Worm (Caenorhabditis elegans): Measurements from ENCODE around the gene egl-6.

Gene egl-6

ce11 chrX:5905764-5906163, 25.2 kb upstream of the egl-6 start:
- TF ChIP-seq R02D3.7 (tag; optimal IDR thresholded peaks at IDR 0.05) (no peak), mab-5 (tag; optimal IDR thresholded peaks at IDR 0.05) (no peak), sem-4 (tag; optimal IDR thresholded peaks at IDR 0.05) (no peak), ztf-1 (GFP tag; conservative IDR thresholded peaks at IDR 0.05) (no peak), nhr-12 (tag; optimal IDR thresholded peaks at IDR 0.05) (no peak), Y55F3AM.14 (GFP tag; optimal IDR thresholded peaks at IDR 0.05) (no peak), aly-2 (tag; optimal IDR thresholded peaks at IDR 0.05) (no peak), elt-3 (tag; optimal IDR thresholded peaks at IDR 0.05) (no peak), peb-1 (tag; optimal IDR thresholded peaks at IDR 0.05) (no peak), nhr-6 (tag; optimal IDR thresholded peaks at IDR 0.05) (no peak), lin-39 (tag; optimal IDR thresholded peaks at IDR 0.05) (no peak), ama-1 (optimal IDR thresholded peaks at IDR 0.05) (no peak), zag-1 (tag; optimal IDR thresholded peaks at IDR 0.05) (no peak), gmeb-1 (tag; optimal IDR thresholded peaks at IDR 0.05) (no peak), nhr-10 (tag; optimal IDR thresholded peaks at IDR 0.05) (no peak), lsy-2 (tag; optimal IDR thresholded peaks at IDR 0.05) (no peak), mbf-1 (tag; optimal IDR thresholded peaks at IDR 0.05) (no peak)

- TF ChIP-seq nhr-23 (tag; optimal IDR thresholded peaks at IDR 0.05), result no peak
- no peak for TF ChIP-seq ceh-82 (tag; optimal IDR thresholded peaks at IDR 0.05)
- no peak for TF ChIP-seq nhr-10 (tag; optimal IDR thresholded peaks at IDR 0.05)
- no peak for TF ChIP-seq nhr-12 (tag; optimal IDR thresholded peaks at IDR 0.05)
- no peak for TF ChIP-seq ztf-11 (tag; optimal IDR thresholded peaks at IDR 0.05)
- TF ChIP-seq gmeb-1 (tag; optimal IDR thresholded peaks at IDR 0.05), result no peak
- TF ChIP-seq snpc-4 (tag; optimal IDR thresholded peaks at IDR 0.05), result no peak
- TF ChIP-seq nhr-237 (tag; optimal IDR thresholded peaks at IDR 0.05), result no peak
- no peak for TF ChIP-seq R02D3.7 (tag; optimal IDR thresholded peaks at IDR 0.05)
- TF ChIP-seq ceh-16 (tag; optimal IDR thresholded peaks at IDR 0.05), result no peak
- no peak for TF ChIP-seq blmp-1 (tag; optimal IDR thresholded peaks at IDR 0.05; ENCODE audit: insufficient read depth)
- no peak for TF ChIP-seq elt-3 (tag; optimal IDR thresholded peaks at IDR 0.05)
- no peak for TF ChIP-seq skn-1 (tag; optimal IDR thresholded peaks at IDR 0.05)
- no peak for TF ChIP-seq nhr-6 (tag; optimal IDR thresholded peaks at IDR 0.05)
- no peak for TF ChIP-seq zag-1 (tag; optimal IDR thresholded peaks at IDR 0.05)
Measured at ce11 chrX:5917284-5917683, 13.6 kb upstream of the egl-6 start, which contains the start of gene Y23B4A.1. Gene Y23B4A.1, minus strand, starts transcription at chrX:5917384.

- TF ChIP-seq unc-55 (GFP tag; optimal IDR thresholded peaks at IDR 0.05), result no peak
- no peak for TF ChIP-seq C34F6.9 (tag; optimal IDR thresholded peaks at IDR 0.05)
- TF ChIP-seq lsy-2 (tag; optimal IDR thresholded peaks at IDR 0.05), result no peak
- no peak for TF ChIP-seq blmp-1 (tag; optimal IDR thresholded peaks at IDR 0.05; ENCODE audit: insufficient read depth)
Measured at ce11 chrX:5919097-5919496, 11.8 kb upstream of the egl-6 start, which contains the start of gene capa-1. Gene capa-1, plus strand, starts transcription at chrX:5919397.

- TF ChIP-seq nhr-77 (tag; optimal IDR thresholded peaks at IDR 0.05) (no peak), ama-1 (optimal IDR thresholded peaks at IDR 0.05) (no peak), unc-62 (GFP tag; optimal IDR thresholded peaks at IDR 0.05) (no peak), nhr-237 (tag; optimal IDR thresholded peaks at IDR 0.05) (no peak), alr-1 (tag; optimal IDR thresholded peaks at IDR 0.05) (no peak), Y55F3AM.14 (GFP tag; optimal IDR thresholded peaks at IDR 0.05) (no peak), mbf-1 (tag; optimal IDR thresholded peaks at IDR 0.05) (no peak), unc-39 (tag; optimal IDR thresholded peaks at IDR 0.05) (no peak)
Measured at ce11 chrX:5923672-5924071, 7.2 kb upstream of the egl-6 start.

ce11 chrX:5932923-5933322, 2.0 kb downstream of the egl-6 start:
- TF ChIP-seq gmeb-1 (tag; optimal IDR thresholded peaks at IDR 0.05), result no peak
- TF ChIP-seq aly-2 (tag; optimal IDR thresholded peaks at IDR 0.05), result no peak
- no peak for TF ChIP-seq nhr-77 (tag; optimal IDR thresholded peaks at IDR 0.05)
- no peak for TF ChIP-seq ztf-1 (GFP tag; conservative IDR thresholded peaks at IDR 0.05)
- TF ChIP-seq sma-3 (GFP tag; optimal IDR thresholded peaks at IDR 0.05), result no peak
- TF ChIP-seq F13H6.1 (tag; optimal IDR thresholded peaks at IDR 0.05), result no peak
- no peak for TF ChIP-seq crh-2 (tag; optimal IDR thresholded peaks at IDR 0.05)
- TF ChIP-seq unc-55 (GFP tag; optimal IDR thresholded peaks at IDR 0.05), result no peak
- no peak for TF ChIP-seq snpc-4 (tag; optimal IDR thresholded peaks at IDR 0.05)
- TF ChIP-seq ztf-11 (tag; optimal IDR thresholded peaks at IDR 0.05), result no peak
- no peak for TF ChIP-seq Y55F3AM.14 (GFP tag; optimal IDR thresholded peaks at IDR 0.05)
- no peak for TF ChIP-seq unc-39 (tag; optimal IDR thresholded peaks at IDR 0.05)
- no peak for TF ChIP-seq sma-9 (GFP tag; optimal IDR thresholded peaks at IDR 0.05)
- no peak for TF ChIP-seq sma-9 (tag; optimal IDR thresholded peaks at IDR 0.05)
- no peak for TF ChIP-seq alr-1 (tag; optimal IDR thresholded peaks at IDR 0.05)
- no peak for TF ChIP-seq nhr-25 (tag; optimal IDR thresholded peaks at IDR 0.05)
- no peak for TF ChIP-seq egl-27 (tag; optimal IDR thresholded peaks at IDR 0.05)
